Fruit fly (Drosophila melanogaster) whole organism, embryonic: Measurements from ENCODE around the gene Hrd3.

Experiments
- CG10959 ChIP-seq: fragments of 200-800 bp; sonication (Bioruptor generic); IDR thresholded peaks from 2 replicates; pipeline ENCODE4 v1.3.6; 2022; ENCODE audit warnings: missing biosample characterization, missing genetic modification characterization
- CG11456 ChIP-seq: fragments of 200-800 bp; sonication (Bioruptor generic); IDR thresholded peaks from 3 replicates; pipeline ENCODE4 v1.3.6; 2022; ENCODE audit warnings: missing biosample characterization, missing genetic modification characterization
- CG12071 ChIP-seq: fragments of 200-800 bp; sonication (Bioruptor generic); optimal IDR thresholded peaks from 3 replicates; lab custom pipeline; 2018; ENCODE audit warnings: missing biosample characterization, mild to moderate bottlenecking, missing genetic modification characterization
- CG13775 ChIP-seq: fragments of 200-800 bp; sonication (Bioruptor generic); optimal IDR thresholded peaks from 3 replicates; lab custom pipeline; 2017; ENCODE audit warnings: missing biosample characterization, mild to moderate bottlenecking, missing genetic modification characterization
- CG17328 ChIP-seq: fragments of 200-800 bp; sonication (Bioruptor generic); IDR thresholded peaks from 2 replicates; pipeline ENCODE4 v1.3.6; 2022; ENCODE audit warnings: missing biosample characterization, missing genetic modification characterization
- CG18619 ChIP-seq: fragments of 200-800 bp; sonication (Bioruptor generic); optimal IDR thresholded peaks from 3 replicates; lab custom pipeline; 2017; ENCODE audit warnings: missing biosample characterization, mild to moderate bottlenecking, missing genetic modification characterization
- CG2116 ChIP-seq: fragments of 200-800 bp; sonication (Bioruptor generic); optimal IDR thresholded peaks from 3 replicates; lab custom pipeline; 2018; ENCODE audit warnings: missing biosample characterization, mild to moderate bottlenecking, missing genetic modification characterization
- CG30020 ChIP-seq: fragments of 200-800 bp; optimal IDR thresholded peaks from 2 replicates; lab custom pipeline; 2019; ENCODE audit warnings: missing biosample characterization, mild to moderate bottlenecking, missing genetic modification characterization, moderate library complexity
- CG30403 ChIP-seq: fragments of 200-800 bp; sonication (Bioruptor generic); optimal IDR thresholded peaks from 3 replicates; lab custom pipeline; 2016; ENCODE audit warnings: missing biosample characterization, missing genetic modification characterization
- CG3847 ChIP-seq: fragments of 200-800 bp; sonication (Bioruptor generic); IDR thresholded peaks from 2 replicates; pipeline ENCODE4 v1.3.6; 2022; ENCODE audit warnings: missing biosample characterization, missing genetic modification characterization
- CG6254 ChIP-seq: fragments of 200-800 bp; sonication (Bioruptor generic); optimal IDR thresholded peaks from 3 replicates; lab custom pipeline; 2017; ENCODE audit warnings: mild to moderate bottlenecking, missing biosample characterization, missing genetic modification reagents, missing genetic modification characterization
- CG7271 ChIP-seq: fragments of 200-800 bp; sonication (Bioruptor generic); optimal IDR thresholded peaks from 2 replicates; lab custom pipeline; 2018; ENCODE audit warnings: missing biosample characterization, mild to moderate bottlenecking, missing genetic modification characterization, moderate library complexity
- CG8089 ChIP-seq: fragments of 200-800 bp; sonication (Bioruptor generic); optimal IDR thresholded peaks from 3 replicates; lab custom pipeline; 2016; ENCODE audit warnings: missing biosample characterization, missing genetic modification characterization
- CG8765 ChIP-seq: fragments of 200-800 bp; sonication (Bioruptor generic); IDR thresholded peaks from 2 replicates; pipeline ENCODE4 v1.3.6; 2022; ENCODE audit warnings: missing biosample characterization, missing genetic modification characterization
- Dref ChIP-seq: fragments of 200-800 bp; sonication (Bioruptor generic); IDR thresholded peaks from 2 replicates; pipeline ENCODE4 v1.3.6; 2022; ENCODE audit warnings: missing biosample characterization, missing genetic modification characterization
- Hr3 ChIP-seq: fragments of 200-800 bp; sonication (Bioruptor generic); optimal IDR thresholded peaks from 3 replicates; lab custom pipeline; 2016; ENCODE audit warnings: missing biosample characterization, missing genetic modification characterization
- Max ChIP-seq: fragments of 200-800 bp; sonication (Bioruptor generic); optimal IDR thresholded peaks from 2 replicates; lab custom pipeline; 2016; ENCODE audit warnings: missing biosample characterization, mild to moderate bottlenecking, missing genetic modification characterization
- Mrtf ChIP-seq: fragments of 200-800 bp; sonication (Bioruptor generic); IDR thresholded peaks from 3 replicates; pipeline ENCODE4 v1.3.6; 2022; ENCODE audit warnings: missing biosample characterization, missing genetic modification characterization
- Ptx1 ChIP-seq: fragments of 200-800 bp; sonication (Bioruptor generic); IDR thresholded peaks from 2 replicates; pipeline ENCODE4 v1.3.6; 2022; ENCODE audit warnings: missing biosample characterization, missing genetic modification characterization
- Sry-δ ChIP-seq: fragments of 200-800 bp; sonication (Bioruptor generic); optimal IDR thresholded peaks from 2 replicates; lab custom pipeline; 2016; ENCODE audit warnings: missing biosample characterization, missing genetic modification characterization
- ap ChIP-seq: fragments of 200-800 bp; sonication (Bioruptor generic); IDR thresholded peaks from 2 replicates; pipeline ENCODE4 v1.3.6; 2022; ENCODE audit warnings: missing biosample characterization, missing genetic modification characterization
- bab2 ChIP-seq: fragments of 200-800 bp; sonication (Bioruptor generic); optimal IDR thresholded peaks from 2 replicates; lab custom pipeline; 2016; ENCODE audit warnings: missing biosample characterization, missing genetic modification characterization
- chif ChIP-seq, 2 experiments: fragments of 200-800 bp; sonication (Bioruptor generic); optimal IDR thresholded peaks; 3 replicates each; lab custom pipeline; 2016; ENCODE audit warnings: missing biosample characterization in 2 of 2, missing genetic modification characterization in 2 of 2
- chm ChIP-seq: fragments of 200-800 bp; sonication (Bioruptor generic); IDR thresholded peaks from 2 replicates; pipeline ENCODE4 v1.3.6; 2022; ENCODE audit warnings: missing biosample characterization, missing genetic modification characterization
- cwo ChIP-seq: fragments of 200-800 bp; sonication (Bioruptor generic); optimal IDR thresholded peaks from 3 replicates; lab custom pipeline; 2017; ENCODE audit warnings: missing biosample characterization, missing genetic modification characterization, mild to moderate bottlenecking, moderate library complexity, missing genetic modification reagents
- dimm ChIP-seq: fragments of 200-800 bp; sonication (Bioruptor generic); IDR thresholded peaks from 2 replicates; pipeline ENCODE4 v1.3.6; 2022; ENCODE audit warnings: missing biosample characterization, missing genetic modification characterization
- emc ChIP-seq: fragments of 200-800 bp; sonication (Bioruptor generic); optimal IDR thresholded peaks from 2 replicates; lab custom pipeline; 2016; ENCODE audit warnings: missing biosample characterization, missing genetic modification characterization
- en ChIP-seq: fragments of 200-800 bp; sonication (Bioruptor generic); optimal IDR thresholded peaks from 2 replicates; lab custom pipeline; 2016; ENCODE audit warnings: missing biosample characterization, missing genetic modification characterization
- fru ChIP-seq: fragments of >200 bp; optimal IDR thresholded peaks from 2 replicates; lab custom pipeline; 2017
- gro ChIP-seq: fragments of 200-800 bp; sonication (Bioruptor generic); optimal IDR thresholded peaks from 2 replicates; lab custom pipeline; 2016; ENCODE audit warnings: missing biosample characterization, missing genetic modification characterization
- hbn ChIP-seq: fragments of 200-800 bp; sonication (Bioruptor generic); IDR thresholded peaks from 2 replicates; pipeline ENCODE4 v1.3.6; 2022; ENCODE audit warnings: missing biosample characterization, missing genetic modification characterization; ENCODE audit not compliant: partially characterized antibody
- hkb ChIP-seq, 2 experiments: fragments of 200-800 bp in 1 of 2; fragments of >200 bp in 1 of 2; sonication (Bioruptor generic) in 1 of 2; IDR thresholded peaks in 1 of 2; optimal IDR thresholded peaks in 1 of 2; 2 replicates each; pipeline versions ENCODE4 v1.3.6 to Lab custom; 2017 to 2022; ENCODE audit warnings: missing biosample characterization in 1 of 2, missing genetic modification characterization in 1 of 2
- kah ChIP-seq: fragments of 200-800 bp; sonication (Bioruptor generic); optimal IDR thresholded peaks from 2 replicates; lab custom pipeline; 2018; ENCODE audit warnings: missing biosample characterization, mild to moderate bottlenecking, missing genetic modification characterization
- kni ChIP-seq: fragments of 200-800 bp; sonication (Bioruptor generic); optimal IDR thresholded peaks from 3 replicates; lab custom pipeline; 2017; ENCODE audit warnings: mild to moderate bottlenecking, missing biosample characterization, missing genetic modification reagents, missing genetic modification characterization
- otp ChIP-seq: fragments of 200-800 bp; sonication (Bioruptor generic); IDR thresholded peaks from 3 replicates; pipeline ENCODE4, ENCODE4 v1.3.6; 2022; ENCODE audit warnings: missing biosample characterization, missing genetic modification characterization
- pb ChIP-seq: fragments of 200-800 bp; sonication (Bioruptor generic); optimal IDR thresholded peaks from 3 replicates; lab custom pipeline; 2016; ENCODE audit warnings: missing biosample characterization, missing genetic modification characterization
- prd ChIP-seq, 3 experiments: fragments of >200 bp in 2 of 3; fragments of 200-800 bp in 1 of 3; sonication (Bioruptor generic) in 1 of 3; optimal IDR thresholded peaks in 2 of 3; IDR thresholded peaks in 1 of 3; 2 replicates in 2 of 3; 3 replicates in 1 of 3; pipeline versions ENCODE4 v1.3.6 to Lab custom; 2017 to 2022; ENCODE audit warnings: missing biosample characterization in 1 of 3, missing genetic modification characterization in 1 of 3
- pum ChIP-seq: fragments of 200-800 bp; sonication (Bioruptor generic); optimal IDR thresholded peaks from 2 replicates; lab custom pipeline; 2016; ENCODE audit warnings: missing biosample characterization, missing genetic modification characterization
- sna ChIP-seq: fragments of 200-800 bp; sonication (Bioruptor generic); IDR thresholded peaks from 2 replicates; pipeline ENCODE4 v1.3.6; 2022; ENCODE audit warnings: missing biosample characterization, missing genetic modification characterization; ENCODE audit not compliant: partially characterized antibody
- sob ChIP-seq: fragments of 200-800 bp; sonication (Bioruptor generic); IDR thresholded peaks from 2 replicates; pipeline ENCODE4 v1.3.6; 2022; ENCODE audit warnings: missing biosample characterization, missing genetic modification characterization
- ssp ChIP-seq: fragments of 200-800 bp; sonication (Bioruptor generic); IDR thresholded peaks from 2 replicates; pipeline ENCODE4 v1.3.6; 2022; ENCODE audit warnings: missing biosample characterization, missing genetic modification characterization
- tx ChIP-seq: fragments of 200-800 bp; sonication (Bioruptor generic); optimal IDR thresholded peaks from 2 replicates; lab custom pipeline; 2016; ENCODE audit warnings: missing biosample characterization, missing genetic modification characterization
- usp ChIP-seq: fragments of >200 bp; optimal IDR thresholded peaks from 2 replicates; lab custom pipeline; 2017; ENCODE audit warnings: missing biosample characterization, missing genetic modification characterization

Hrd3 gene

DNA sequence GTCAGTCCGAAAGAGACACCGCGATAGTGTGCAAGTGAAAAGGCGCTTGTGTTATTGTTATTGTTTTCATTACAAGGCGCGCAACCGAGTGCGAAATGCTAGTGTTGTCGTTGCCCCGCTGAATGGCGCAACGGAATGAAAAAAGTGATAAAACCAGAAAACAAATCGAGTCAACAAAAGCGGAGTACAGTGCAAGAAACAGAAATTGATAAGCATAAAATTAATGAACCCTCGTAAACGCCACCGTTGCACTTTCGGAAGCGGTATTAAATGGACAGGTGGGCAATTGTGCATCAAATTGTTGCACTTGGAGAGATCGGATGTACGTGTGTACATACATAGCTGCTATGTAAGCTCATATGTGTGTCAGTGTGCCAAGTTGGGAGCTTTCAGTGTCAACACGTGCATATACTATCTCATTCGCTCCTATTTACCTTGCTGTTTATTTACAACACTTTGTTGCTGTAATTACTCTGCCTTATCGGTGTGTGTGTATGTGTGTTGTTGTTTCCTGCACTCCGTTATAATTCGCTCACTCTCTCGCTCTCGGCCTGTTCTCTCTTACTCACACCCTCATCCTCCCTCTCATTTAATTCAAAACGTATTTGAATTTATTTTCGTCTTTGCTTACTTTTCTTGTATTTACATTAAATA lies 34.8 kb downstream of the Hrd3 start (continued):
- TF ChIP-seq CG6254 (GFP tag; lab: Kevin White, UChicago) (peak; percentile 71), Ptx1 (peak; percentile 17; the same call in 1 of the 2 replicates), Dref (no peak), CG17328 (GFP tag; lab: Robert Waterston, UW) (peak; percentile 38; the same call in 1 of the 2 replicates), tx (no peak), kni (GFP tag; lab: Kevin White, UChicago) (peak; percentile 70), CG30403 (GFP tag; lab: Kevin White, UChicago) (no peak), CG8765 (GFP tag; lab: Robert Waterston, UW) (no peak), CG2116 (no peak), otp (GFP tag; lab: Robert Waterston, UW) (peak; percentile 75; the same call in 2 of the 3 replicates), gro (GFP tag; lab: Kevin White, UChicago) (no peak), kah (GFP tag; lab: Kevin White, UChicago) (peak; percentile 31), Hr3 (GFP tag; lab: Kevin White, UChicago) (no peak), sna (GFP tag; lab: Robert Waterston, UW) (no peak), pum (peak; percentile 10), cwo (peak; percentile 73), fru (lab: Kevin White, UChicago) (no peak), dimm (peak; percentile 39; the same call in 1 of the 2 replicates), CG3847 (GFP tag; lab: Robert Waterston, UW) (no peak), en (GFP tag; lab: Kevin White, UChicago) (no peak), emc (GFP tag; lab: Kevin White, UChicago) (no peak), prd (optimal IDR thresholded peaks at IDR 0.05; lab: Kevin White, UChicago) (no peak), prd (GFP tag; IDR thresholded peaks at IDR 0.05; lab: Robert Waterston, UW) (peak; percentile 41; the same call in 1 of the 3 replicates), chm (0 out of 2 replicates have a peak, but pooled peaks have one; percentile 58), chif (GFP tag; optimal IDR thresholded peaks at IDR 0.05; lab: Kevin White, UChicago) (peak in 1 of 2 experiments; percentile 35), CG30020 (no peak), CG12071 (GFP tag; lab: Kevin White, UChicago) (peak; percentile 94), usp (GFP tag; lab: Kevin White, UChicago) (no peak), CG7271 (no peak), ap (GFP tag; lab: Robert Waterston, UW) (no peak), CG18619 (GFP tag; lab: Kevin White, UChicago) (no peak), Max (peak; percentile 10), CG11456 (GFP tag; lab: Robert Waterston, UW) (0 out of 3 replicates have a peak, but pooled peaks have one; percentile 59), Mrtf (no peak), pb (GFP tag; lab: Kevin White, UChicago) (peak; percentile 73), hkb (optimal IDR thresholded peaks at IDR 0.05; lab: Kevin White, UChicago) (no peak), hkb (GFP tag; IDR thresholded peaks at IDR 0.05; lab: Robert Waterston, UW) (peak; percentile 89), hbn (no peak), sob (GFP tag; lab: Robert Waterston, UW) (no peak), bab2 (GFP tag; lab: Kevin White, UChicago) (peak; percentile 42), CG13775 (GFP tag; lab: Kevin White, UChicago) (no peak), CG10959 (GFP tag; lab: Robert Waterston, UW) (peak; percentile 16; the same call in 1 of the 2 replicates), CG8089 (GFP tag; lab: Kevin White, UChicago) (no peak), ssp (no peak), Sry-δ (GFP tag; lab: Kevin White, UChicago) (no peak)
- TF ChIP-seq, all 482 proteins: peak for 211
